Fruit fly (Drosophila melanogaster) whole organism, embryonic: ENCODE results near the gene ATPsyngamma.
A peak's percentile ranks its signal among the peaks of the same experiment; 100 is the strongest.

ENCODE experiments used
- Antp ChIP-seq: fragments of 200-800 bp; sonication (Bioruptor generic); optimal IDR thresholded peaks from 3 replicates; lab custom pipeline; 2016; ENCODE audit warnings: missing biosample characterization, missing genetic modification characterization
- Atf-2 ChIP-seq: fragments of 200-800 bp; sonication (Bioruptor generic); optimal IDR thresholded peaks from 2 replicates; lab custom pipeline; 2016; ENCODE audit warnings: missing biosample characterization, missing genetic modification characterization
- Atf3 ChIP-seq: fragments of 200-800 bp; sonication (Bioruptor generic); optimal IDR thresholded peaks from 3 replicates; lab custom pipeline; 2016; ENCODE audit warnings: missing biosample characterization, missing genetic modification characterization
- CG10543 ChIP-seq: fragments of 200-800 bp; sonication (Bioruptor generic); optimal IDR thresholded peaks from 3 replicates; lab custom pipeline; 2017; ENCODE audit warnings: missing biosample characterization, mild to moderate bottlenecking, missing genetic modification characterization, moderate library complexity
- CG11085 ChIP-seq: fragments of 200-800 bp; sonication (Bioruptor generic); IDR thresholded peaks from 2 replicates; pipeline ENCODE4 v1.3.6; 2022; ENCODE audit warnings: missing biosample characterization, missing genetic modification characterization
- CG11504 ChIP-seq: fragments of 200-800 bp; sonication (Bioruptor generic); optimal IDR thresholded peaks from 3 replicates; lab custom pipeline; 2019; ENCODE audit warnings: missing biosample characterization, mild to moderate bottlenecking, missing genetic modification characterization, moderate library complexity
- CG13287 ChIP-seq: fragments of 200-800 bp; sonication (Bioruptor generic); IDR thresholded peaks from 2 replicates; pipeline ENCODE4 v1.3.6; 2022; ENCODE audit warnings: missing biosample characterization, missing genetic modification characterization; ENCODE audit not compliant: partially characterized antibody
- CG14050 ChIP-seq: fragments of 200-800 bp; sonication (Bioruptor generic); IDR thresholded peaks from 3 replicates; pipeline ENCODE4 v1.3.6; 2022; ENCODE audit warnings: missing biosample characterization, missing genetic modification characterization
- CG15011 ChIP-seq: fragments of 200-800 bp; sonication (Bioruptor generic); optimal IDR thresholded peaks from 3 replicates; lab custom pipeline; 2018; ENCODE audit warnings: missing biosample characterization, mild to moderate bottlenecking, missing genetic modification characterization
- CG15073 ChIP-seq: fragments of 200-800 bp; sonication (Bioruptor generic); optimal IDR thresholded peaks from 2 replicates; lab custom pipeline; 2016; ENCODE audit warnings: missing biosample characterization, missing genetic modification characterization
- CG15601 ChIP-seq: fragments of 200-800 bp; sonication (Bioruptor generic); optimal IDR thresholded peaks from 3 replicates; lab custom pipeline; 2019; ENCODE audit warnings: missing biosample characterization, mild to moderate bottlenecking, missing genetic modification characterization, moderate library complexity
- CG17186 ChIP-seq: fragments of 200-800 bp; sonication (Bioruptor generic); optimal IDR thresholded peaks from 3 replicates; lab custom pipeline; 2017; ENCODE audit warnings: missing biosample characterization, missing genetic modification reagents, missing genetic modification characterization
- CG2712 ChIP-seq: fragments of 200-800 bp; optimal IDR thresholded peaks from 3 replicates; lab custom pipeline; 2019; ENCODE audit warnings: missing biosample characterization, mild to moderate bottlenecking, missing genetic modification characterization, moderate library complexity
- CG32532 ChIP-seq: fragments of 200-800 bp; sonication (Bioruptor generic); IDR thresholded peaks from 2 replicates; pipeline ENCODE4 v1.3.6; 2022; ENCODE audit warnings: missing biosample characterization, missing genetic modification characterization
- CG34224 ChIP-seq: fragments of 200-800 bp; sonication (Bioruptor generic); IDR thresholded peaks from 3 replicates; pipeline ENCODE4 v1.3.6; 2022; ENCODE audit warnings: missing biosample characterization, missing genetic modification characterization; ENCODE audit not compliant: partially characterized antibody
- CG3726 ChIP-seq: fragments of 200-800 bp; sonication (Bioruptor generic); IDR thresholded peaks from 3 replicates; pipeline ENCODE4, ENCODE4 v1.3.6; 2022; ENCODE audit warnings: missing biosample characterization, missing genetic modification characterization
- CG3995 ChIP-seq: fragments of 200-800 bp; sonication (Bioruptor generic); optimal IDR thresholded peaks from 3 replicates; lab custom pipeline; 2016; ENCODE audit warnings: missing biosample characterization, missing genetic modification characterization
- CG4820 ChIP-seq: fragments of 200-800 bp; sonication (Bioruptor generic); optimal IDR thresholded peaks from 3 replicates; lab custom pipeline; 2016; ENCODE audit warnings: missing biosample characterization, missing genetic modification characterization
- CG8388 ChIP-seq: fragments of 200-800 bp; sonication (Bioruptor generic); optimal IDR thresholded peaks from 2 replicates; lab custom pipeline; 2019; ENCODE audit warnings: missing biosample characterization, mild to moderate bottlenecking, missing genetic modification characterization, moderate library complexity
- CG9817 ChIP-seq: fragments of 200-800 bp; sonication (Bioruptor generic); optimal IDR thresholded peaks from 2 replicates; lab custom pipeline; 2018; ENCODE audit warnings: missing biosample characterization, mild to moderate bottlenecking, missing genetic modification characterization, moderate library complexity
- Dek ChIP-seq: fragments of 200-800 bp; sonication (Bioruptor generic); optimal IDR thresholded peaks from 3 replicates; lab custom pipeline; 2019; ENCODE audit warnings: missing biosample characterization, mild to moderate bottlenecking, missing genetic modification characterization, moderate library complexity
- Hsf ChIP-seq: fragments of 200-800 bp; sonication (Bioruptor generic); optimal IDR thresholded peaks from 3 replicates; lab custom pipeline; 2016; ENCODE audit warnings: missing biosample characterization, missing genetic modification characterization
- Mes4 ChIP-seq: fragments of 200-800 bp; sonication (Bioruptor generic); optimal IDR thresholded peaks from 2 replicates; lab custom pipeline; 2016; ENCODE audit warnings: missing biosample characterization, missing genetic modification characterization
- NC2α ChIP-seq: fragments of 200-800 bp; sonication (Bioruptor generic); optimal IDR thresholded peaks from 2 replicates; lab custom pipeline; 2016; ENCODE audit warnings: missing biosample characterization, missing genetic modification characterization
- PHDP ChIP-seq: fragments of 200-800 bp; sonication (Bioruptor generic); optimal IDR thresholded peaks from 3 replicates; lab custom pipeline; 2018; ENCODE audit warnings: missing biosample characterization, mild to moderate bottlenecking, missing genetic modification characterization, moderate library complexity
- Side ChIP-seq: fragments of 200-800 bp; sonication (Bioruptor generic); optimal IDR thresholded peaks from 2 replicates; lab custom pipeline; 2016; ENCODE audit warnings: missing biosample characterization, missing genetic modification characterization
- YL-1 ChIP-seq: fragments of 200-800 bp; sonication (Bioruptor generic); optimal IDR thresholded peaks from 3 replicates; lab custom pipeline; 2017; ENCODE audit warnings: missing biosample characterization, mild to moderate bottlenecking, missing genetic modification characterization
- ac ChIP-seq: fragments of 200-800 bp; sonication (Bioruptor generic); optimal IDR thresholded peaks from 3 replicates; lab custom pipeline; 2017; ENCODE audit warnings: missing biosample characterization, mild to moderate bottlenecking, missing genetic modification characterization
- az2 ChIP-seq: fragments of 200-800 bp; sonication (Bioruptor generic); optimal IDR thresholded peaks from 3 replicates; lab custom pipeline; 2016; ENCODE audit warnings: missing biosample characterization, missing genetic modification characterization
- btn ChIP-seq: fragments of 200-800 bp; sonication (Bioruptor generic); optimal IDR thresholded peaks from 2 replicates; lab custom pipeline; 2016; ENCODE audit warnings: missing biosample characterization, missing genetic modification characterization
- cad ChIP-seq: fragments of >200 bp; optimal IDR thresholded peaks from 2 replicates; lab custom pipeline; 2017; ENCODE audit warnings: missing biosample characterization, missing genetic modification characterization
- crc ChIP-seq: fragments of 200-800 bp; sonication (Bioruptor generic); optimal IDR thresholded peaks from 2 replicates; lab custom pipeline; 2016; ENCODE audit warnings: missing biosample characterization, missing genetic modification characterization
- ewg ChIP-seq: fragments of 200-800 bp; sonication (Bioruptor generic); optimal IDR thresholded peaks from 3 replicates; lab custom pipeline; 2017; ENCODE audit warnings: mild to moderate bottlenecking, missing biosample characterization, missing genetic modification reagents, missing genetic modification characterization
- fd96Cb ChIP-seq: fragments of 200-800 bp; sonication (Bioruptor generic); optimal IDR thresholded peaks from 2 replicates; lab custom pipeline; 2018; ENCODE audit warnings: missing biosample characterization, mild to moderate bottlenecking, missing genetic modification characterization, moderate library complexity
- ham ChIP-seq: fragments of 200-800 bp; sonication (Bioruptor generic); IDR thresholded peaks from 2 replicates; pipeline ENCODE4 v1.3.6; 2022; ENCODE audit warnings: missing biosample characterization, missing genetic modification characterization
- her ChIP-seq: fragments of 200-800 bp; sonication (Bioruptor generic); optimal IDR thresholded peaks from 2 replicates; lab custom pipeline; 2016; ENCODE audit warnings: missing biosample characterization, missing genetic modification characterization
- insv ChIP-seq, 2 experiments: fragments of 200-800 bp; sonication (Bioruptor generic); optimal IDR thresholded peaks; 3 replicates each; lab custom pipeline; 2016 to 2018; ENCODE audit warnings: missing biosample characterization in 2 of 2, missing genetic modification characterization in 2 of 2
- ken ChIP-seq: fragments of 200-800 bp; sonication (Bioruptor generic); IDR thresholded peaks from 3 replicates; pipeline ENCODE4 v1.3.6; 2022; ENCODE audit warnings: missing biosample characterization, missing genetic modification characterization
- luna ChIP-seq: fragments of 200-800 bp; sonication (Bioruptor generic); optimal IDR thresholded peaks from 2 replicates; lab custom pipeline; 2016; ENCODE audit warnings: missing biosample characterization, missing genetic modification characterization
- mirr ChIP-seq: fragments of 200-800 bp; sonication (Bioruptor generic); optimal IDR thresholded peaks from 3 replicates; lab custom pipeline; 2018; ENCODE audit warnings: missing biosample characterization, mild to moderate bottlenecking, missing genetic modification characterization
- nau ChIP-seq: fragments of 200-800 bp; sonication (Bioruptor generic); optimal IDR thresholded peaks from 3 replicates; lab custom pipeline; 2017; ENCODE audit warnings: missing biosample characterization, mild to moderate bottlenecking, missing genetic modification characterization, missing genetic modification reagents
- nom ChIP-seq: fragments of 200-800 bp; sonication (Bioruptor generic); optimal IDR thresholded peaks from 2 replicates; lab custom pipeline; 2017; ENCODE audit warnings: missing biosample characterization, missing genetic modification characterization, mild to moderate bottlenecking, moderate library complexity, missing genetic modification reagents
- pho ChIP-seq: fragments of 200-800 bp; sonication (Bioruptor generic); optimal IDR thresholded peaks from 2 replicates; lab custom pipeline; 2016; ENCODE audit warnings: missing biosample characterization, missing genetic modification characterization
- ro ChIP-seq: fragments of 200-800 bp; sonication (Bioruptor generic); IDR thresholded peaks from 2 replicates; pipeline ENCODE4 v1.3.6; 2022; ENCODE audit warnings: missing biosample characterization, missing genetic modification characterization
- sc ChIP-seq, 3 experiments: fragments of >200 bp in 2 of 3; fragments of 200-800 bp in 1 of 3; sonication (Bioruptor generic) in 1 of 3; optimal IDR thresholded peaks; 2 replicates in 2 of 3; 3 replicates in 1 of 3; lab custom pipeline; 2017; ENCODE audit warnings: mild to moderate bottlenecking in 1 of 3, missing biosample characterization in 1 of 3, missing genetic modification characterization in 1 of 3, missing genetic modification reagents in 1 of 3
- sd ChIP-seq: fragments of 200-800 bp; sonication (Bioruptor generic); optimal IDR thresholded peaks from 3 replicates; lab custom pipeline; 2018; ENCODE audit warnings: missing biosample characterization, mild to moderate bottlenecking, missing genetic modification characterization, moderate library complexity
- slou ChIP-seq: fragments of 200-800 bp; sonication (Bioruptor generic); optimal IDR thresholded peaks from 3 replicates; lab custom pipeline; 2016; ENCODE audit warnings: missing biosample characterization, missing genetic modification characterization
- tap ChIP-seq: fragments of 200-800 bp; optimal IDR thresholded peaks from 3 replicates; lab custom pipeline; 2019; ENCODE audit warnings: missing biosample characterization, mild to moderate bottlenecking, missing genetic modification characterization, moderate library complexity
- unc-4 ChIP-seq: fragments of 200-800 bp; sonication (Bioruptor generic); IDR thresholded peaks from 2 replicates; pipeline ENCODE4 v1.3.6; 2022; ENCODE audit warnings: missing biosample characterization, missing genetic modification characterization; ENCODE audit not compliant: partially characterized antibody
- wdn ChIP-seq: fragments of 200-800 bp; sonication (Bioruptor generic); IDR thresholded peaks from 2 replicates; pipeline ENCODE4 v1.3.6; 2022; ENCODE audit warnings: missing biosample characterization, missing genetic modification characterization

Gene ATPsyngamma

DNA sequence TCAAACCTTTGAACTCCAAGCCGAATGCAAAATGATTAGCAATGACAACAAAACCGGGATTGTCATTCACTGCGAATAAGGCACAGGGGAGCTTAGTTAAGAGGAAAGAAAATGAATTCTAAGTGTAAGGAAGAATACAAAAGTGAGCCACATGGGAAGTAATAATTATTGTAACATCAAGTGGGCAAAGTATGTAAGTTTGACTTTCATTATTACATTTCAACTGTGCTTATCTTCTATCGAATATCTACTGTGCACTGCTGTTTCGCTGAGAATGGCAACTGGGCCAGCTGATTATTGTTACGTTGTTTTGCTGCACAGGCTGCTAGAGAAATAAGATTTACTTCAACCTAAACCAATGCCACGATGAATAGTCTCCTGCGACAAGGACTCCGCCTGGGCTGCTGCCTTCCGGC, 12.3 kb downstream of the ATPsyngamma start, which contains the start of the genes CG7601 and CIA30 (continued):
- TF ChIP-seq CG34224 (0 out of 3 replicates have a peak, but pooled peaks have one; percentile 47), CG3995 (peak; percentile 86), YL-1 (peak; percentile 92), Side (GFP tag; lab: Kevin White, UChicago) (peak; percentile 99), ken (GFP tag; lab: Robert Waterston, UW) (peak; percentile 100), CG2712 (tag; lab: Kevin White, UChicago) (peak; percentile 98), sd (tag; lab: Kevin White, UChicago) (no peak), fd96Cb (tag; lab: Kevin White, UChicago) (peak; percentile 99), CG8388 (peak; percentile 96), ewg (GFP tag; lab: Kevin White, UChicago) (peak; percentile 90), Antp (GFP tag; lab: Kevin White, UChicago) (peak; percentile 99), Atf3 (GFP tag; lab: Kevin White, UChicago) (peak; percentile 97), PHDP (tag; lab: Kevin White, UChicago) (peak; percentile 96), wdn (peak; percentile 100), tap (tag; lab: Kevin White, UChicago) (peak; percentile 97), CG14050 (peak; percentile 100), ham (GFP tag; lab: Robert Waterston, UW) (peak; percentile 99), ro (GFP tag; lab: Robert Waterston, UW) (peak; percentile 100), crc (GFP tag; lab: Kevin White, UChicago) (peak; percentile 99), az2 (GFP tag; lab: Kevin White, UChicago) (peak; percentile 98), CG10543 (GFP tag; lab: Kevin White, UChicago) (peak; percentile 98), CG9817 (tag; lab: Kevin White, UChicago) (peak; percentile 99), CG15011 (GFP tag; lab: Kevin White, UChicago) (peak; percentile 94), CG15601 (tag; lab: Kevin White, UChicago) (no peak), CG11085 (GFP tag; lab: Robert Waterston, UW) (peak; percentile 100), Dek (tag; lab: Kevin White, UChicago) (peak; percentile 98), pho (GFP tag; lab: Kevin White, UChicago) (peak; percentile 98), slou (GFP tag; lab: Kevin White, UChicago) (peak; percentile 98), CG13287 (GFP tag; lab: Robert Waterston, UW) (peak; percentile 65), Mes4 (GFP tag; lab: Kevin White, UChicago) (peak; percentile 96), mirr (peak; percentile 99), nom (GFP tag; lab: Kevin White, UChicago) (peak; percentile 97), CG17186 (GFP tag; lab: Kevin White, UChicago) (peak; percentile 93), insv (GFP tag; optimal IDR thresholded peaks at IDR 0.05; lab: Kevin White, UChicago) (peak; percentile 25 to 68), ac (GFP tag; lab: Kevin White, UChicago) (peak; percentile 78), CG15073 (GFP tag; lab: Kevin White, UChicago) (peak; percentile 88), luna (GFP tag; lab: Kevin White, UChicago) (peak; percentile 99), CG4820 (peak; percentile 98), NC2α (peak; percentile 94), her (GFP tag; lab: Kevin White, UChicago) (peak; percentile 97), CG3726 (GFP tag; lab: Robert Waterston, UW) (peak; percentile 100), btn (GFP tag; lab: Kevin White, UChicago) (peak; percentile 99), Hsf (GFP tag; lab: Kevin White, UChicago) (peak; percentile 99), CG11504 (peak; percentile 97), Atf-2 (GFP tag; lab: Kevin White, UChicago) (peak; percentile 98), sc (optimal IDR thresholded peaks at IDR 0.05; lab: Kevin White, UChicago) (no peak), sc (GFP tag; optimal IDR thresholded peaks at IDR 0.05; lab: Kevin White, UChicago) (peak; percentile 91), cad (no peak), CG32532 (GFP tag; lab: Robert Waterston, UW) (peak; percentile 100), nau (GFP tag; lab: Kevin White, UChicago) (no peak), unc-4 (GFP tag; lab: Robert Waterston, UW) (peak; percentile 35; the same call in 1 of the 2 replicates)
